Worm (Caenorhabditis elegans) whole organism, L2 larva: Measurements from ENCODE around the gene mpz-5.

ENCODE experiments used
- C34F6.9 ChIP-seq: fragments of 150-350 bp; optimal IDR thresholded peaks from 2 replicates; lab custom pipeline; 2014; ENCODE audit warnings: missing biosample characterization, missing genetic modification characterization
- R02D3.7 ChIP-seq: fragments of 150-350 bp; optimal IDR thresholded peaks from 2 replicates; lab custom pipeline; 2014; ENCODE audit warnings: missing biosample characterization, missing genetic modification characterization
- ZK546.5 ChIP-seq: sonication (generic microtip); optimal IDR thresholded peaks from 2 replicates; lab custom pipeline; 2017; ENCODE audit warnings: missing biosample characterization, missing genetic modification characterization
- alr-1 ChIP-seq: fragments of 150-350 bp; optimal IDR thresholded peaks from 2 replicates; lab custom pipeline; 2014; ENCODE audit warnings: missing biosample characterization, missing genetic modification characterization
- blmp-1 ChIP-seq: sonication (generic microtip); optimal IDR thresholded peaks from 2 replicates; lab custom pipeline; 2017; ENCODE audit warnings: missing genetic modification characterization, mild to moderate bottlenecking, missing compliant biosample characterization, antibody characterized with exemption, moderate library complexity; ENCODE audit not compliant: insufficient read depth
- ceh-16 ChIP-seq: fragments of 150-350 bp; optimal IDR thresholded peaks from 2 replicates; lab custom pipeline; 2014; ENCODE audit warnings: missing biosample characterization, missing genetic modification characterization
- ceh-82 ChIP-seq: fragments of 150-350 bp; optimal IDR thresholded peaks from 2 replicates; lab custom pipeline; 2014; ENCODE audit warnings: missing biosample characterization, missing genetic modification characterization
- crh-2 ChIP-seq: sonication (generic microtip); optimal IDR thresholded peaks from 2 replicates; lab custom pipeline; 2017; ENCODE audit warnings: missing biosample characterization, missing genetic modification characterization
- dmd-4 ChIP-seq: sonication (generic microtip); optimal IDR thresholded peaks from 2 replicates; lab custom pipeline; 2017; ENCODE audit warnings: missing biosample characterization, missing genetic modification characterization
- elt-1 ChIP-seq: fragments of 150-350 bp; optimal IDR thresholded peaks from 2 replicates; lab custom pipeline; 2014; ENCODE audit warnings: missing biosample characterization, missing genetic modification characterization
- elt-3 ChIP-seq: sonication (generic microtip); optimal IDR thresholded peaks from 2 replicates; lab custom pipeline; 2017; ENCODE audit warnings: missing biosample characterization, missing genetic modification characterization
- fos-1 ChIP-seq: fragments of 150-350 bp; optimal IDR thresholded peaks from 2 replicates; lab custom pipeline; 2014; ENCODE audit warnings: missing biosample characterization, missing genetic modification characterization
- gmeb-1 ChIP-seq: fragments of 150-350 bp; optimal IDR thresholded peaks from 2 replicates; lab custom pipeline; 2014; ENCODE audit warnings: missing biosample characterization, missing genetic modification characterization
- lin-11 ChIP-seq: fragments of 150-350 bp; sonication (generic microtip); optimal IDR thresholded peaks from 2 replicates; lab custom pipeline; 2014; ENCODE audit warnings: missing biosample characterization, missing genetic modification characterization, inconsistent platforms, mixed read lengths
- lin-39 ChIP-seq: fragments of 150-350 bp; optimal IDR thresholded peaks from 2 replicates; lab custom pipeline; 2014; ENCODE audit warnings: missing biosample characterization, missing genetic modification reagents, missing genetic modification characterization
- lsy-2 ChIP-seq, 2 experiments: fragments of 150-350 bp in 1 of 2; sonication (generic microtip) in 1 of 2; optimal IDR thresholded peaks; 2 replicates each; lab custom pipeline; 2014 to 2017; ENCODE audit warnings: missing biosample characterization in 2 of 2, missing genetic modification characterization in 2 of 2
- mab-5 ChIP-seq: fragments of 150-350 bp; optimal IDR thresholded peaks from 2 replicates; lab custom pipeline; 2014; ENCODE audit warnings: missing biosample characterization, missing genetic modification characterization
- mbf-1 ChIP-seq: sonication (generic microtip); optimal IDR thresholded peaks from 2 replicates; lab custom pipeline; 2017; ENCODE audit warnings: missing biosample characterization, missing genetic modification characterization
- mdl-1 ChIP-seq, 2 experiments: fragments of 150-350 bp in 1 of 2; sonication (generic microtip) in 1 of 2; optimal IDR thresholded peaks; 2 replicates each; lab custom pipeline; 2017; ENCODE audit warnings: missing biosample characterization in 2 of 2, missing genetic modification characterization in 2 of 2
- nhr-10 ChIP-seq: sonication (generic microtip); optimal IDR thresholded peaks from 2 replicates; lab custom pipeline; 2017; ENCODE audit warnings: missing biosample characterization, missing genetic modification characterization
- nhr-11 ChIP-seq: fragments of 150-350 bp; optimal IDR thresholded peaks from 2 replicates; lab custom pipeline; 2014; ENCODE audit warnings: missing biosample characterization, missing genetic modification characterization
- nhr-129 ChIP-seq: fragments of 150-350 bp; optimal IDR thresholded peaks from 2 replicates; lab custom pipeline; 2014; ENCODE audit warnings: missing biosample characterization, missing genetic modification characterization
- nhr-237 ChIP-seq: fragments of 150-350 bp; optimal IDR thresholded peaks from 2 replicates; lab custom pipeline; 2014; ENCODE audit warnings: missing biosample characterization, missing genetic modification characterization
- nhr-25 ChIP-seq: fragments of 150-350 bp; sonication (generic microtip); optimal IDR thresholded peaks from 3 replicates; lab custom pipeline; 2014; ENCODE audit warnings: missing biosample characterization, missing genetic modification characterization
- nhr-6 ChIP-seq: fragments of 150-350 bp; optimal IDR thresholded peaks from 2 replicates; lab custom pipeline; 2014; ENCODE audit warnings: missing biosample characterization, missing genetic modification characterization
- sem-4 ChIP-seq: fragments of 150-350 bp; optimal IDR thresholded peaks from 2 replicates; lab custom pipeline; 2014; ENCODE audit warnings: missing biosample characterization, missing genetic modification reagents, missing genetic modification characterization
- skn-1 ChIP-seq: sonication (generic microtip); optimal IDR thresholded peaks from 2 replicates; lab custom pipeline; 2017; ENCODE audit warnings: missing biosample characterization, missing genetic modification characterization
- snpc-4 ChIP-seq: fragments of 150-350 bp; optimal IDR thresholded peaks from 2 replicates; lab custom pipeline; 2014; ENCODE audit warnings: missing biosample characterization, missing genetic modification characterization
- unc-39 ChIP-seq: fragments of 150-350 bp; optimal IDR thresholded peaks from 2 replicates; lab custom pipeline; 2014; ENCODE audit warnings: missing biosample characterization, missing genetic modification characterization
- unc-55 ChIP-seq: fragments of 150-350 bp; sonication (generic microtip); optimal IDR thresholded peaks from 3 replicates; lab custom pipeline; 2014; ENCODE audit warnings: missing biosample characterization, missing genetic modification reagents, missing genetic modification characterization
- unc-62 ChIP-seq: fragments of 150-350 bp; optimal IDR thresholded peaks from 2 replicates; lab custom pipeline; 2014; ENCODE audit warnings: missing biosample characterization, missing genetic modification reagents, missing genetic modification characterization
- zag-1 ChIP-seq: fragments of 150-350 bp; optimal IDR thresholded peaks from 2 replicates; lab custom pipeline; 2014; ENCODE audit warnings: missing biosample characterization, missing genetic modification characterization
- ztf-11 ChIP-seq: sonication (generic microtip); optimal IDR thresholded peaks from 2 replicates; lab custom pipeline; 2017; ENCODE audit warnings: missing biosample characterization, missing genetic modification characterization
- ztf-4 ChIP-seq: fragments of 150-350 bp; optimal IDR thresholded peaks from 2 replicates; lab custom pipeline; 2014; ENCODE audit warnings: missing biosample characterization, missing genetic modification characterization

The mpz-5 gene

DNA sequence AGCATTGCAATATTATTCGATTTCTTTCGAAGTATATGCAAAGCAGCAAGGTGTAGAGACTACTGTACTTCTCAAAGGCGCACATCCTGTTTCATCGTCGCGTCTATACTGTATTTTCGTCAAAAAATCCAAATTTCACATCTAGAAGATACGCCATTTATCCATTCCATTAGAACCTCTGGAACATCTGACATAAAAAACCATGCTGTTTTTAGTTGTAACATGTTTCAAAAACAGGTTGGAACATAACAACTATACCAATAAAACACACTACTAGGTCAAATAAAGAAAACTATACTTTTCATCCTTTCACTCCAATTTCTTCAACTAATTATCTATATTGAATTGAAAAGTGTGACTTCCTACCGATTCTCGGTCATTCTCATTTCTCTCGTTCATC is 13.3 kb downstream of the mpz-5 start, which contains the start of gene ugt-59:
TSS of gene ugt-59 (plus strand) at position 301 of the 400 bp plus-strand sequence.
- TF ChIP-seq snpc-4 (tag; lab: Kevin White, UChicago) (no peak), nhr-10 (no peak), unc-55 (no peak), dmd-4 (no peak), alr-1 (no peak), ceh-16 (tag; lab: Kevin White, UChicago) (no peak), nhr-129 (tag; lab: Kevin White, UChicago) (no peak), ZK546.5 (tag; lab: Kevin White, UChicago) (no peak), sem-4 (tag; lab: Kevin White, UChicago) (no peak), mdl-1 (tag; optimal IDR thresholded peaks at IDR 0.05; lab: Kevin White, UChicago) (no peak)
- TF ChIP-seq, all 48 proteins: peak for 0

DNA sequence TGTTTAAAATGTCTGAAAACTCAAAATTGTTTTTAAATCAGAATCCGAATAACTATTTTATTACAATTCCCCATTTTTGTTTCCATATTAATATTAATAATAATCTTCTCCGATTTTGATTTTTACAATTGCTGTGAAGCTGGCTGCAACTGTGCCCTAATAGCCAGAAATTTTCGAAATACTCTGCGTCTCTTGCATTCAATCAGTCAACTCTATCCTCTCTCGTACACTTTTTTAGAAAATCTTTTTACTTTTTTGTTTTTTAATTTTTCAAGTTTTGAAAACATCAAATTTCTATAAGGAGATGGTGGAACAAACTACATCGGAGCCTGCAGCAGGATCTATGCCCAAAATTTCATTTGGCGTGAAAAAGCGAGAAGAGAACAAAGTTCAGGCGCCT is 15.8 kb downstream of the mpz-5 start, which contains the start of gene gkow-1:
TSS of gene gkow-1 (plus strand) at position 301 of the 400 bp plus-strand sequence.
- TF ChIP-seq mbf-1 (tag; lab: Kevin White, UChicago) (no peak), crh-2 (tag; lab: Kevin White, UChicago) (peak; percentile 7), C34F6.9 (tag; lab: Kevin White, UChicago) (peak; percentile 33), unc-55 (peak; percentile 39), R02D3.7 (tag; lab: Kevin White, UChicago) (no peak)

DNA sequence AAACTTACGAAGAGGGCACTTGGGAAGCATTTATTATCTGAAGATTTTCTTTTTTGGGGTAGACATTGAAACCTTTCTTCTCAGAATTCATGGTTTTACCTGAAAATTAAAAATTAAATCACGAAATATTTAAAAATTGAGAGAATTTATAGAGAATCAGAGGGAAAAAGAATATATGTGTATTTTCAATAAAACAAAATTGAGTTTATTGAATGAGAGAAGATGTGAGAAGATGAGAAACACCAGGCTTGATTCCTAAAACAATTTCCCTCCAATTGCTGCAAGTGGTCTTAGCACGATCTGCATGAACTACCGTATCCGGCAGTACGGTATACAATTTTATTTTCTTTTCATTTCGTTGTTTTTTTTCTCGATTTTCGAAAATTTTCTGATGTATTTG is 16.6 kb downstream of the mpz-5 start, which contains the start of gene R11A8.1:
TSS of gene R11A8.1 (minus strand) at position 101 of the 400 bp plus-strand sequence.
- no peak for TF ChIP-seq ceh-82 (tag; lab: Kevin White, UChicago)
- no peak for TF ChIP-seq snpc-4 (tag; lab: Kevin White, UChicago)
- no peak for TF ChIP-seq lin-39
- no peak for TF ChIP-seq nhr-129 (tag; lab: Kevin White, UChicago)
- TF ChIP-seq unc-62 (GFP tag; lab: Kevin White, UChicago) = no peak
- TF ChIP-seq nhr-6 = no peak
- no peak for TF ChIP-seq elt-3

DNA sequence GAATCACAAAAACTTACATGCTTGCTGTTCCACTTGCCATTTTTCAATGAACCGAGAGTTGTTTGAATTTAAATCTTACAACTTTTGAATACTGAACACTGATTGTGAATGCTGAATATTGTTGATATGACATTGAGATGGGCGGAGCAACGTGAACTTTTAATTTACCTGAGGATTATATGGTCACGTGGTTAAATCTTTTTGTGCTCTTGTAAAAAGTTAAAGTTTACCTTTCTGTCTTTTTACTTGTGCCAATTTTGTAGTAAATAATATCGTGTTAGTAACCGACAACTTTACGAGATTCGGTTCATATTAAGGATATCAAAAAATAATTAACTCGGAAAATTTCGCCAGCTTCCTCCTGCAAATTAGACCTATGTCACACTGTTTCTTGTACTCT is 21.4 kb downstream of the mpz-5 start, which contains the start of gene Y43C5B.2:
TSS of gene Y43C5B.2 (minus strand) at position 101 of the 400 bp plus-strand sequence.
- TF ChIP-seq unc-39 (tag; lab: Kevin White, UChicago) (no peak), lsy-2 (tag; optimal IDR thresholded peaks at IDR 0.05; lab: Kevin White, UChicago) (no peak), ztf-4 (tag; lab: Kevin White, UChicago) (no peak), ztf-11 (tag; lab: Kevin White, UChicago) (no peak)

DNA sequence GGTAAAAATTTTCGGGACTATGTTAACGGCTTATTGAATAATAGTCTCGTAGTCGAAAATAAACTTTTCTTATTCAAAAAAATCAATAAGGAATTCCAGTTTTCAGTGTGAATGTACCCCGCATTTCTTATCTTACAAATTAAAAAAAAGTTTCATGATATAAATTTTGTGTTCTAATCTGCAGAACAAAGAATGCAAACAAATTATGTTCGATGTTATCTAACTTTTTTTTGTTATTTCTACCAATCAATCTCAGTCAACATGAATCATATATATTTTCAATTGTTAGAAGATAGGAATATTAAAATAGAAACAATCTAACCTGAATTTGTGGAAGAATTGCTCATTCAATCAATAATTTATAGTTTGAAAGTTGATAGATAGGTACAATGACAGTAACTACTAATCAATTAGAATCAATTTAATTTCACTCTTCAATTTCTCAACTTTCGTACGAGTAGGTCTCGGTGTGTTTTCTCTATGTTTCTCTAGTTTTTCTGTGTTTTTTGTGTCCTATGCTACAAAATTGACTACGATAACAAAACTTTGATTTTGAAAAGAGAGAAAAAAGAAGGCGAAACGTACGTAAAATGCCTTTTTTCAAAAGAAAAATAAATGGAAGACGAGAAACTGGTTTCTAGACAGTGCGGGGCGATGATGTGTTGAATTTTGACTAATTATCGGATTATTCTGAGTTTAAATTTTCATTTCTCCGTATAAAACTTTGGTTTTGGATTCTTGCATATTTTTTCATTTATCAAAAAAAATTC is 23.6 kb downstream of the mpz-5 start, which contains the start of the genes unc-43 and Y43C5B.3:
TSS of gene unc-43 (minus strand) at position 347 of the 770 bp plus-strand sequence.
TSS of gene Y43C5B.3 (plus strand) at position 720 of the 770 bp plus-strand sequence.
- no peak for TF ChIP-seq skn-1 (tag; lab: Kevin White, UChicago)
- TF ChIP-seq blmp-1 (tag; lab: Kevin White, UChicago) = peak; percentile 70
- no peak for TF ChIP-seq ZK546.5 (tag; lab: Kevin White, UChicago)
- TF ChIP-seq lin-39 = no peak
- TF ChIP-seq fos-1 (tag; lab: Kevin White, UChicago) = peak; percentile 62
- TF ChIP-seq crh-2 (tag; lab: Kevin White, UChicago) = peak; percentile 5

DNA sequence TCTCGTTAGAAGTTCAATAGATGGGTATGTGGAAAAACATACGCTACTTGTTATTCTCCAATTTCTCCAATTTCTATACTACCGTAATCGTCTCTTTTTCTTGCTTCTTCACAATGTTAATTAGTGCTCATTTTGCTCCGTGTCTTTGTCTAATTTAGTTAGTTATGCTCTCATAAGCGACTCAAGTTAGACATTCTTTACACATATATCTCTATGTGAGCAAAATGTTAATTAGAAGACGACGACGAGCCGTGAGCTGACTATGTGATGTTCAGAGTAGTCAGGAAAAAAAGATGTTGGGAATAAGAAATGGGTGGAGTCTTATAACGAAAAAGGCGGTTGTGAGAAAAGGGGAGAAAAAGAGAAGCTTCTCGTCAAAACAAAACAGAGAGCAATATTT is 26.1 kb downstream of the mpz-5 start:
- TF ChIP-seq mab-5 (tag; lab: Kevin White, UChicago) (no peak), snpc-4 (tag; lab: Kevin White, UChicago) (no peak), unc-55 (no peak), crh-2 (tag; lab: Kevin White, UChicago) (peak; percentile 67)
- TF ChIP-seq, all 48 proteins: peak for 1

DNA sequence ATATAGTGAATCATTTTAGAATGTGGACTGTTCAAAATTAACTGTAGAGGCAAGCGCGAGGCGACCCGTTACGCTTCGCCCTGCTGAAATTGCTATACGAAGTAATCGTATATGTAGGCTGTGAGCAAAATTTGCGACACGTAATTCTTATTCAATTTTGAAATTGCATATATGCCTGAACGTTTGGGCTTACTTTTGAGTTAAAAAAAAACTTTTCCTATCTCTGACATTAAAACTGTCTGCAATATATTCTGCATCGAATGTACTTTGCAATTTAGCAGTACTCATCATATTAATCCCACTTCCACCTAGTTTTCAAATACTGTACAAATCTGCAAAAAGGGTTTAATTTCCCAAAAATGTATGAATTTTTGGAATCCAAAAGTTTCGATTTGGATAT is 26.7 kb downstream of the mpz-5 start:
- TF ChIP-seq gmeb-1 (tag; lab: Kevin White, UChicago) (no peak), nhr-237 (no peak), nhr-25 (tag; lab: Kevin White, UChicago) (no peak), elt-1 (tag; lab: Kevin White, UChicago) (no peak), unc-62 (GFP tag; lab: Kevin White, UChicago) (no peak), ceh-82 (tag; lab: Kevin White, UChicago) (no peak), blmp-1 (tag; lab: Kevin White, UChicago) (no peak), crh-2 (tag; lab: Kevin White, UChicago) (no peak), nhr-11 (tag; lab: Kevin White, UChicago) (no peak), fos-1 (tag; lab: Kevin White, UChicago) (no peak), lin-11 (no peak), zag-1 (no peak)
